Worm (Caenorhabditis elegans): Measurements from ENCODE around the gene rps-27.
A peak's percentile ranks its signal among the peaks of the same experiment; 100 is the strongest.

The rps-27 gene

ce11 chrV:103977-104376 is at the start of gene rps-27:
rps-27 (minus strand) TSS chrV:104077.
- TF ChIP-seq Y95B8A.8 (GFP tag; IDR thresholded peaks at IDR 0.05): no peak
- no peak for TF ChIP-seq K12H6.12 (tag; optimal IDR thresholded peaks at IDR 0.05)
- TF ChIP-seq egl-44 (GFP tag; IDR thresholded peaks at IDR 0.05): no peak
- no peak for TF ChIP-seq mxl-1 (tag; optimal IDR thresholded peaks at IDR 0.05)
- TF ChIP-seq chd-7 (tag; optimal IDR thresholded peaks at IDR 0.05): no peak
- TF ChIP-seq tlf-1 (GFP tag; optimal IDR thresholded peaks at IDR 0.05): no peak
- no peak for TF ChIP-seq K11D2.4 (GFP tag; IDR thresholded peaks at IDR 0.05)
- no peak for TF ChIP-seq F57C9.4 (tag; optimal IDR thresholded peaks at IDR 0.05)
- TF ChIP-seq F23B12.7 (tag; optimal IDR thresholded peaks at IDR 0.05; ENCODE audit: insufficient read depth): no peak
- TF ChIP-seq ceh-27 (GFP tag; optimal IDR thresholded peaks at IDR 0.05): no peak
- no peak for TF ChIP-seq hrde-1 (tag; optimal IDR thresholded peaks at IDR 0.05; ENCODE audit: borderline replicate concordance)
- no peak for TF ChIP-seq ceh-40 (GFP tag; IDR thresholded peaks at IDR 0.05)
- TF ChIP-seq zim-3 (tag; optimal IDR thresholded peaks at IDR 0.05): no peak
- no peak for TF ChIP-seq F22D6.2 (tag; optimal IDR thresholded peaks at IDR 0.05)
- TF ChIP-seq akir-1 (GFP tag; optimal IDR thresholded peaks at IDR 0.05): no peak
- TF ChIP-seq B0336.3 (GFP tag; IDR thresholded peaks at IDR 0.05): no peak
- no peak for TF ChIP-seq lin-54 (GFP tag; optimal IDR thresholded peaks at IDR 0.05)
- TF ChIP-seq snpc-1.1 (tag; optimal IDR thresholded peaks at IDR 0.05; ENCODE audit: insufficient read depth): no peak
- no peak for TF ChIP-seq egrh-3 (GFP tag; IDR thresholded peaks at IDR 0.05)
- TF ChIP-seq sptf-2 (GFP tag; optimal IDR thresholded peaks at IDR 0.05): no peak

- TF ChIP-seq aptf-2 (GFP tag; conservative IDR thresholded peaks at IDR 0.05): no peak
- no peak for TF ChIP-seq D2030.7 (GFP tag; IDR thresholded peaks at IDR 0.05)
- no peak for TF ChIP-seq attf-3 (GFP tag; conservative IDR thresholded peaks at IDR 0.05)
- no peak for TF ChIP-seq sdz-38 (tag; optimal IDR thresholded peaks at IDR 0.05)
- TF ChIP-seq ceh-40 (GFP tag; IDR thresholded peaks at IDR 0.05): no peak
- no peak for TF ChIP-seq snpc-1.1 (tag; optimal IDR thresholded peaks at IDR 0.05; ENCODE audit: insufficient read depth)
- TF ChIP-seq tbp1 (GFP tag; optimal IDR thresholded peaks at IDR 0.05): no peak
- TF ChIP-seq F33H1.4 (GFP tag; IDR thresholded peaks at IDR 0.05): no peak
- TF ChIP-seq F23B12.7 (tag; optimal IDR thresholded peaks at IDR 0.05; ENCODE audit: insufficient read depth): no peak
- peak; percentile 62; the same call in 1 of the 2 replicates for TF ChIP-seq egrh-3 (GFP tag; IDR thresholded peaks at IDR 0.05)
- no peak for TF ChIP-seq lin-26 (GFP tag; IDR thresholded peaks at IDR 0.05)
- no peak for TF ChIP-seq ceh-91 (GFP tag; IDR thresholded peaks at IDR 0.05)
- peak; percentile 87 for TF ChIP-seq zfh-2 (GFP tag; conservative IDR thresholded peaks at IDR 0.05)
- no peak for TF ChIP-seq mel-28 (tag; optimal IDR thresholded peaks at IDR 0.05; ENCODE audit: borderline replicate concordance)
- no peak for TF ChIP-seq chd-7 (tag; optimal IDR thresholded peaks at IDR 0.05)
- TF ChIP-seq lin-35 (GFP tag; optimal IDR thresholded peaks at IDR 0.05): no peak
Observed at ce11 chrV:152156-152555, 48.3 kb upstream of the rps-27 start.

DNA sequence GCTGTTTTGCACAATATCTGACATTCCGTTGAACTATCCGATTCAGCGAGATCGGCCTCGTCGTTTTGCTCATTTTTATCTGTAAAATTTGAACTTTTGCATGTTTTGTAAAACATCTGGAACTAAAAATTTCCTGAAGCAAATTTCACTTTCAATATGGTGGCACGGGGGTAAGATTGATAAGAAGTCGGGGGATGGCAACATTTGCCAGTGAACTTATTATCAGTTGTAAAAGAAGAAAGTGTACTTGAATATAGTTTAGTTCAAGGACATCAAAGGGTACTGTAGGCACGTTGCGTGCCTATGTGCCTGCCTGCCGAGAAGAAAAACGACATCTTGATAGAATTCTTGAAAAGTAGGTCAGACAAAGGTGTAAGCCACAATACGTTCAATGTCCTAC is 47.4 kb upstream of the rps-27 start, which contains the start of gene W03F9.4:
Gene W03F9.4 (minus strand): TSS at position 79 of the 400 bp plus-strand sequence.
- peak; percentile 73 for TF ChIP-seq nhr-80 (tag; optimal IDR thresholded peaks at IDR 0.05)
- no peak for TF ChIP-seq ceh-91 (GFP tag; IDR thresholded peaks at IDR 0.05)

ce11 chrV:150059-150458 is 46.2 kb upstream of the rps-27 start:
- TF ChIP-seq madf-6 (GFP tag; IDR thresholded peaks at IDR 0.05): no peak
- TF ChIP-seq sea-2 (GFP tag; IDR thresholded peaks at IDR 0.05): no peak
